Worm (Caenorhabditis elegans) whole organism, L3 larva: Measurements from ENCODE around the gene B0457.2.

Source experiments
- R02D3.7 ChIP-seq: fragments of 150-350 bp; optimal IDR thresholded peaks from 2 replicates; lab custom pipeline; 2014; ENCODE audit warnings: missing biosample characterization, missing genetic modification characterization
- ZK546.5 ChIP-seq: sonication (generic microtip); optimal IDR thresholded peaks from 2 replicates; lab custom pipeline; 2017; ENCODE audit warnings: missing biosample characterization, missing genetic modification characterization
- ama-1 ChIP-seq: fragments of 150-350 bp; optimal IDR thresholded peaks from 2 replicates; lab custom pipeline; 2018
- ceh-28 ChIP-seq: fragments of 150-350 bp; optimal IDR thresholded peaks from 2 replicates; lab custom pipeline; 2014; ENCODE audit warnings: missing biosample characterization, missing genetic modification reagents, missing genetic modification characterization
- ceh-82 ChIP-seq: fragments of 150-350 bp; optimal IDR thresholded peaks from 2 replicates; lab custom pipeline; 2014; ENCODE audit warnings: missing biosample characterization, missing genetic modification characterization
- daf-12 ChIP-seq: fragments of 150-350 bp; optimal IDR thresholded peaks from 2 replicates; lab custom pipeline; 2014; ENCODE audit warnings: missing biosample characterization, missing genetic modification reagents, missing genetic modification characterization
- egl-27 ChIP-seq: sonication (generic microtip); optimal IDR thresholded peaks from 4 replicates; lab custom pipeline; 2017; ENCODE audit warnings: missing biosample characterization, missing genetic modification reagents, missing genetic modification characterization
- egl-5 ChIP-seq: fragments of 150-350 bp; optimal IDR thresholded peaks from 2 replicates; lab custom pipeline; 2017; ENCODE audit warnings: missing biosample characterization, missing genetic modification reagents, missing genetic modification characterization, inconsistent platforms
- elt-2 ChIP-seq: sonication (generic microtip); optimal IDR thresholded peaks from 2 replicates; lab custom pipeline; 2016; ENCODE audit warnings: missing genetic modification reagents, mild to moderate bottlenecking, missing genetic modification characterization, missing compliant biosample characterization
- fkh-2 ChIP-seq: fragments of 150-350 bp; optimal IDR thresholded peaks from 2 replicates; lab custom pipeline; 2014; ENCODE audit warnings: missing biosample characterization, missing genetic modification reagents, missing genetic modification characterization
- fos-1 ChIP-seq: fragments of 150-350 bp; optimal IDR thresholded peaks from 2 replicates; lab custom pipeline; 2014; ENCODE audit warnings: missing biosample characterization, missing genetic modification characterization
- hmg-11 ChIP-seq: sonication (generic microtip); optimal IDR thresholded peaks from 2 replicates; lab custom pipeline; 2016; ENCODE audit warnings: missing genetic modification characterization, missing compliant biosample characterization
- jun-1 ChIP-seq: fragments of 150-350 bp; optimal IDR thresholded peaks from 2 replicates; lab custom pipeline; 2014; ENCODE audit warnings: missing biosample characterization, missing genetic modification reagents, missing genetic modification characterization
- lin-15B ChIP-seq: fragments of 150-350 bp; optimal IDR thresholded peaks from 2 replicates; lab custom pipeline; 2014; ENCODE audit warnings: missing biosample characterization, missing genetic modification characterization
- lin-39 ChIP-seq: fragments of 150-350 bp; optimal IDR thresholded peaks from 2 replicates; lab custom pipeline; 2018; ENCODE audit warnings: missing biosample characterization, missing genetic modification reagents, missing genetic modification characterization
- lsy-12 ChIP-seq: sonication (generic microtip); optimal IDR thresholded peaks from 2 replicates; lab custom pipeline; 2016; ENCODE audit warnings: mild to moderate bottlenecking, missing genetic modification characterization, missing compliant biosample characterization
- mdl-1 ChIP-seq: fragments of 150-350 bp; optimal IDR thresholded peaks from 2 replicates; lab custom pipeline; 2014; ENCODE audit warnings: missing biosample characterization, missing genetic modification characterization
- mml-1 ChIP-seq: fragments of 150-350 bp; sonication (generic microtip); optimal IDR thresholded peaks from 3 replicates; lab custom pipeline; 2014; ENCODE audit warnings: missing biosample characterization, missing genetic modification characterization
- nfya-1 ChIP-seq: sonication (generic microtip); optimal IDR thresholded peaks from 2 replicates; lab custom pipeline; 2017; ENCODE audit warnings: missing genetic modification characterization, mild to moderate bottlenecking, missing compliant biosample characterization, antibody characterized with exemption, moderate library complexity; ENCODE audit not compliant: insufficient read depth
- nhr-23 ChIP-seq: fragments of 150-350 bp; optimal IDR thresholded peaks from 2 replicates; lab custom pipeline; 2014; ENCODE audit warnings: missing biosample characterization, missing genetic modification reagents, missing genetic modification characterization
- nhr-237 ChIP-seq: fragments of 150-350 bp; optimal IDR thresholded peaks from 2 replicates; lab custom pipeline; 2014; ENCODE audit warnings: missing biosample characterization, missing genetic modification characterization
- nhr-25 ChIP-seq: sonication (generic microtip); optimal IDR thresholded peaks from 2 replicates; lab custom pipeline; 2017; ENCODE audit warnings: missing biosample characterization, missing genetic modification characterization
- nhr-28 ChIP-seq: fragments of 150-350 bp; optimal IDR thresholded peaks from 2 replicates; lab custom pipeline; 2014; ENCODE audit warnings: missing biosample characterization, missing genetic modification characterization
- nhr-43 ChIP-seq: sonication (generic microtip); optimal IDR thresholded peaks from 2 replicates; lab custom pipeline; 2016; ENCODE audit warnings: mild to moderate bottlenecking, missing genetic modification characterization, missing compliant biosample characterization; ENCODE audit not compliant: poor library complexity, severe bottlenecking
- nhr-67 ChIP-seq: fragments of 150-350 bp; optimal IDR thresholded peaks from 2 replicates; lab custom pipeline; 2014; ENCODE audit warnings: missing biosample characterization, missing genetic modification characterization
- pha-4 ChIP-seq: fragments of 150-350 bp; optimal IDR thresholded peaks from 2 replicates; lab custom pipeline; 2014; ENCODE audit warnings: missing biosample characterization, missing genetic modification reagents, missing genetic modification characterization
- pqm-1 ChIP-seq: fragments of 150-350 bp; optimal IDR thresholded peaks from 2 replicates; lab custom pipeline; 2017; ENCODE audit warnings: missing biosample characterization, missing genetic modification characterization, inconsistent platforms
- snpc-4 ChIP-seq: fragments of 150-350 bp; optimal IDR thresholded peaks from 2 replicates; lab custom pipeline; 2014; ENCODE audit warnings: missing biosample characterization, missing genetic modification characterization
- unc-39 ChIP-seq: sonication (generic microtip); optimal IDR thresholded peaks from 4 replicates; lab custom pipeline; 2017; ENCODE audit warnings: missing biosample characterization, missing genetic modification characterization
- unc-62 ChIP-seq: fragments of 150-350 bp; sonication (generic microtip); optimal IDR thresholded peaks from 4 replicates; lab custom pipeline; 2014; ENCODE audit warnings: missing biosample characterization, missing genetic modification reagents, missing genetic modification characterization
- zag-1 ChIP-seq: fragments of 150-350 bp; optimal IDR thresholded peaks from 2 replicates; lab custom pipeline; 2014; ENCODE audit warnings: missing biosample characterization, missing genetic modification characterization
- ztf-11 ChIP-seq: fragments of 150-350 bp; optimal IDR thresholded peaks from 2 replicates; lab custom pipeline; 2014; ENCODE audit warnings: missing biosample characterization, missing genetic modification characterization
- ztf-4 ChIP-seq: fragments of 150-350 bp; optimal IDR thresholded peaks from 2 replicates; lab custom pipeline; 2014; ENCODE audit warnings: missing biosample characterization, missing genetic modification characterization

Gene B0457.2

DNA sequence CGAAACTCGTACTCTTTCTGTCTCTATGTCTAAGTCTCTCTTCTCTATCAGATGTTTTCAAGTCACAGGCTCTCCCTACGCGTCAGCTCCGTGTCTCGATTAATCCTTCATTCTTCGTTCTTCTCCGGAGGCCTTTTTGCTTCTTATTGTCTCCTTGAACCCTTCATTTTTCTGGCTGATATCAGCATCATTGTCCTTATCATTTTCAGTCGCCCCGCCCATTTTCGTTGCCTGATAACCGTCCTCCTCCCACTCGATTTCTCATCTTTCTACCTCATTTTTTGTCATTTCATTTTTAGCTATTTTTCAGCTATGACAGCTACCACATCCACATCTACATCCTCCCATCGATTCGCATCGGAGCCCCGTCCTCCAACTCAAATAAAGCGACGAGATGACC is 4.2 kb downstream of the B0457.2 start, which contains the start of gene B0457.6:
Gene B0457.6 (plus strand): TSS at position 284 of the 400 bp plus-strand sequence.
- no peak for TF ChIP-seq unc-39 (tag; lab: Kevin White, UChicago)
- peak; percentile 36 for TF ChIP-seq hmg-11 (tag; lab: Kevin White, UChicago)
- no peak for TF ChIP-seq jun-1 (tag; lab: Kevin White, UChicago)
- TF ChIP-seq pqm-1 = peak; percentile 70
- peak; percentile 45 for TF ChIP-seq nfya-1 (tag; lab: Kevin White, UChicago)
- no peak for TF ChIP-seq ztf-4 (tag; lab: Kevin White, UChicago)
- no peak for TF ChIP-seq nhr-67 (tag; lab: Kevin White, UChicago)
- no peak for TF ChIP-seq nhr-43 (tag; lab: Kevin White, UChicago)
- peak; percentile 77 for TF ChIP-seq elt-2 (tag; lab: Kevin White, UChicago)
- peak; percentile 43 for TF ChIP-seq lin-39 (tag; lab: Kevin White, UChicago)

DNA sequence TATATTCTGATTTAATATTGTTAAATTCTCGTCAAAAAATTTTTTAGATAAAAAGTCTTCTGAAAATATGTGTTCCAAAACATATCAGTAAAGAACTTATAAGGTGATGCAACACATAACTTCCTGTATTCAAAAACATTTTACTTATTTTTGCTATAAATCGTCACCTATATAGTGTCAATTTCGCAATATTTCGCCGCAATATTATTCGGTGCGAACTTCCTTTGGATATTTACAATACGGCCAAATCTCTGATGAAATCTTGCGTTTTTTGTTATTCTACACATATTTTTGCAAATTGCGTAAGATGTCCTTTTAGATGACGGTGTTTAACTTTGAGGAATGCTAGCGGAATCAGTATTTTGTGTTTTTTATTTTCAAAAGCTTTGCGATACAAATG is 4.9 kb downstream of the B0457.2 start:
- TF ChIP-seq nfya-1 (tag; lab: Kevin White, UChicago) (no peak), mml-1 (tag; lab: Kevin White, UChicago) (no peak), fos-1 (tag; lab: Kevin White, UChicago) (no peak), ama-1 (lab: Kevin White, UChicago) (no peak), egl-5 (tag; lab: Kevin White, UChicago) (no peak), zag-1 (tag; lab: Kevin White, UChicago) (no peak), nhr-25 (no peak), lin-39 (tag; lab: Kevin White, UChicago) (no peak), nhr-23 (tag; lab: Kevin White, UChicago) (no peak), R02D3.7 (tag; lab: Kevin White, UChicago) (no peak), jun-1 (tag; lab: Kevin White, UChicago) (no peak), snpc-4 (tag; lab: Kevin White, UChicago) (no peak), ztf-11 (no peak)

DNA sequence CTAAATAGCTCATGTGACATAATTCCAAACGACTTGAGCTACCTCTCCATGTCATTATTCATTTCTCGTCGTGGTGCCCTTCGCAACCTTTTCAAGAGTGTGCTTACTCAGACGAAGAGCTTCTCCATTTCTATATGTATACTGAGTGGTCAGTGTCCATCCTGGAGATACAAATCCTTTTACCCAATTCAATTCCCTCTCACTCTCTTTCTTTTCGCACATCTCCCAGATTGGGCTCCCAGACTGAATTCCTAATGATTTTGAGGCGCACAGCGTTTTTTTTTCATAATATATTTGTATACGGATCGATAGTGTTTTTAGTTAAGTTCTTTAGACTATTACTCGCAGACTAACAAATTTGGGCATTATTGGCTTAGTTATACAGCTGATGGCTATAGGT is 5.4 kb downstream of the B0457.2 start:
- TF ChIP-seq nhr-28 = no peak
- no peak for TF ChIP-seq ztf-4 (tag; lab: Kevin White, UChicago)
- no peak for TF ChIP-seq nhr-43 (tag; lab: Kevin White, UChicago)
- TF ChIP-seq ZK546.5 (tag; lab: Kevin White, UChicago) = no peak
- no peak for TF ChIP-seq pqm-1
- TF ChIP-seq elt-2 (tag; lab: Kevin White, UChicago) = no peak
- no peak for TF ChIP-seq lsy-12 (tag; lab: Kevin White, UChicago)
- no peak for TF ChIP-seq ceh-28 (tag; lab: Kevin White, UChicago)
- TF ChIP-seq egl-27 = no peak
- no peak for TF ChIP-seq daf-12 (tag; lab: Kevin White, UChicago)
- TF ChIP-seq lin-15B (tag; lab: Kevin White, UChicago) = no peak
- TF ChIP-seq, all 47 proteins: peak for 0

DNA sequence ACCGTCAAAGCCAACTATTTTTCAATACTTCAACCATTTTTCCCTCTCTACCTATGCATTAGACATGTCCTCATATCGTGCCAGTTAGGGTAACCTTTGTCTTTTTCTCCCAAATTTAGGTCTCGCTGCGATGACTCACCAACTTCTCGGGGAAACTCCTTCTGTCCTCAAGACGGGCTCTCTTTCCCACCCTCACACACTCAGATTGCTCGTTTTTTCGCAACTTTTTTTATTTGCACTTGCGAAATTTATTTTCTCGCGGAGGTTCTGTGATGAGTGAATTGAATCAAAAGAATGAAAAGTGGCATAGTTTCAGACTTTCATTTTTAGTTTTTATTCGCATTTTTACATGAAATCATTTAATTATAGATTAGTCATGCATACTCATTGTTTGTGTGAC is 6.0 kb downstream of the B0457.2 start:
- TF ChIP-seq ama-1 (lab: Kevin White, UChicago) (no peak), pha-4 (tag; lab: Kevin White, UChicago) (peak; percentile 27), hmg-11 (tag; lab: Kevin White, UChicago) (no peak)

DNA sequence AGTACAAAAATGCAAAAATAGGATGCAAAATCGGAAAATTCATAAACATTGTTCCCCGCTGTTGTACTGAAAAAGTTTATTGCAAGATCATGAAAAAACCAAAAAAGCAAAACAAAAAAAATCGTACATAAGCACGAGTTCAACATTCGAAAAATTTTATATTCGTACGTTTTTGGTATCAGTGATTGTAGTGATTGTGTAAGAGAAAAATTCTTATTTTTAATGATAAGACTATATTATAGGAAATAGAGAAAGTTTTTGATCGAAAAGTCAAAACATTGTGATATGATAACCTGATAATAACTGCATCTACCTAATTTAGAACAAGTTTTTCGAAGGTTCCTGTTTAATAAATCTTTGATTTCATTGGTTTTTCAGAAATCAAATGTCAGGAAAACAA is 9.0 kb downstream of the B0457.2 start:
- TF ChIP-seq pha-4 (tag; lab: Kevin White, UChicago) (peak; percentile 27), pqm-1 (peak; percentile 1), elt-2 (tag; lab: Kevin White, UChicago) (peak; percentile 54), ceh-82 (no peak)

- TF ChIP-seq mdl-1 (tag; lab: Kevin White, UChicago) (no peak), daf-12 (tag; lab: Kevin White, UChicago) (no peak), nhr-67 (tag; lab: Kevin White, UChicago) (no peak), nhr-28 (no peak), unc-62 (GFP tag; lab: Kevin White, UChicago) (no peak), pqm-1 (no peak), ztf-4 (tag; lab: Kevin White, UChicago) (no peak), fkh-2 (no peak), elt-2 (tag; lab: Kevin White, UChicago) (no peak), nhr-237 (no peak), jun-1 (tag; lab: Kevin White, UChicago) (no peak)
Measured at ce11 chrII:8916656-8917055, 9.7 kb downstream of the B0457.2 start.
